Fruit fly (Drosophila melanogaster) whole organism, adult: Measurements from ENCODE around the gene eIF3f1.

Experiments used
- CG11617 ChIP-seq: fragments of 200-800 bp; sonication (Bioruptor generic); optimal IDR thresholded peaks from 2 replicates; lab custom pipeline; 2017; ENCODE audit warnings: mild to moderate bottlenecking, missing biosample characterization, missing genetic modification reagents, missing genetic modification characterization
- CG1620 ChIP-seq: fragments of 200-800 bp; sonication (Bioruptor generic); optimal IDR thresholded peaks from 2 replicates; lab custom pipeline; 2016; ENCODE audit warnings: missing biosample characterization, missing genetic modification characterization
- bab1 ChIP-seq: fragments of 200-800 bp; sonication (Bioruptor generic); optimal IDR thresholded peaks from 3 replicates; lab custom pipeline; 2019; ENCODE audit warnings: missing biosample characterization, mild to moderate bottlenecking, missing genetic modification characterization, moderate library complexity

Gene eIF3f1

dm6 chr3R:4663068-4663467 is 50.9 kb downstream of the eIF3f1 start:
- TF ChIP-seq CG1620 (GFP tag; lab: Kevin White, UChicago) (no peak), bab1 (GFP tag; lab: Kevin White, UChicago) (no peak), CG11617 (no peak)
